Fruit fly (Drosophila melanogaster): ENCODE results near the gene CG12111.

DNA sequence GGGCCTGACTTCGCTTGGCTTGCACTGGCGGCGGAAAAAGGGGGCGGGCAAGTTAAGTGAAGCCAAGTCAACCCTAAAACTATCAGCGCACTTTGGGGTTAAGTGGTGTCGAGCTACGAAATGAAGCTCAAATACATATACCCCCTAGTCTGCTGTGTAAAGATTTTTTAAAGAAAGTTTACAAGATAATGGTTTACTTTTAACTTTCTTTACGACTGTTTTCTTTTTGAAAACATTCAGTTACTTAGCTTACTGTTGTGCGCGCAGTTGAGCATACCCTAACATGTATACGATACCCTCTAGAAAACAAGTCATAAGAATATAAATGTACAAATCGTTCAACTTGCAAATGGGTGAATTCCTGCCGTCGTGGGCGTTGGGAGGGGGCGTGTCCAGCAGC is 28.0 kb downstream of the CG12111 start:
- TF ChIP-seq h (optimal IDR thresholded peaks at IDR 0.05) (no peak), Myc (optimal IDR thresholded peaks at IDR 0.05) (no peak), ttk (optimal IDR thresholded peaks at IDR 0.05) (no peak), insv (optimal IDR thresholded peaks at IDR 0.05) (no peak), Sin3A (optimal IDR thresholded peaks at IDR 0.05) (no peak), psq (optimal IDR thresholded peaks at IDR 0.05) (no peak)

Data from Kc167 (cell line).